Fruit fly (Drosophila melanogaster) whole organism, embryonic: ENCODE results near the gene Ctl1.

Experiments used
- Atf-2 ChIP-seq: fragments of 200-800 bp; sonication (Bioruptor generic); optimal IDR thresholded peaks from 2 replicates; lab custom pipeline; 2016; ENCODE audit warnings: missing biosample characterization, missing genetic modification characterization
- B-H1 ChIP-seq: fragments of 200-800 bp; sonication (Bioruptor generic); IDR thresholded peaks from 3 replicates; pipeline ENCODE4 v1.3.6; 2022; ENCODE audit warnings: missing biosample characterization, missing genetic modification characterization
- CG10209 ChIP-seq: fragments of 200-800 bp; sonication (Bioruptor generic); optimal IDR thresholded peaks from 3 replicates; lab custom pipeline; 2017; ENCODE audit warnings: missing biosample characterization, mild to moderate bottlenecking, missing genetic modification characterization, missing genetic modification reagents
- CG10267 ChIP-seq: fragments of 200-800 bp; sonication (Bioruptor generic); optimal IDR thresholded peaks from 2 replicates; lab custom pipeline; 2018; ENCODE audit warnings: missing biosample characterization, mild to moderate bottlenecking, missing genetic modification characterization, moderate library complexity
- CG11247 ChIP-seq: fragments of 200-800 bp; sonication (Bioruptor generic); IDR thresholded peaks from 2 replicates; pipeline ENCODE4 v1.3.6; 2022; ENCODE audit warnings: missing biosample characterization, missing genetic modification characterization
- CG13123 ChIP-seq: fragments of 200-800 bp; sonication (Bioruptor generic); optimal IDR thresholded peaks from 2 replicates; lab custom pipeline; 2016; ENCODE audit warnings: missing biosample characterization, missing genetic modification characterization
- CG1647 ChIP-seq: fragments of 200-800 bp; sonication (Bioruptor generic); optimal IDR thresholded peaks from 3 replicates; lab custom pipeline; 2016; ENCODE audit warnings: missing biosample characterization, missing genetic modification characterization
- CG16813 ChIP-seq: fragments of 200-800 bp; sonication (Bioruptor generic); IDR thresholded peaks from 3 replicates; pipeline ENCODE4 v1.3.6; 2022; ENCODE audit warnings: missing biosample characterization, missing genetic modification characterization; ENCODE audit not compliant: partially characterized antibody
- CG1792 ChIP-seq: fragments of 200-800 bp; sonication (Bioruptor generic); optimal IDR thresholded peaks from 2 replicates; lab custom pipeline; 2016; ENCODE audit warnings: missing biosample characterization, missing genetic modification characterization
- CG18476 ChIP-seq: fragments of 200-800 bp; sonication (Bioruptor generic); optimal IDR thresholded peaks from 2 replicates; lab custom pipeline; 2016; ENCODE audit warnings: missing biosample characterization, mild to moderate bottlenecking, missing genetic modification characterization
- CG32532 ChIP-seq: fragments of 200-800 bp; sonication (Bioruptor generic); IDR thresholded peaks from 2 replicates; pipeline ENCODE4 v1.3.6; 2022; ENCODE audit warnings: missing biosample characterization, missing genetic modification characterization
- CG34376 ChIP-seq: fragments of 200-800 bp; sonication (Bioruptor generic); optimal IDR thresholded peaks from 2 replicates; lab custom pipeline; 2018; ENCODE audit warnings: missing biosample characterization, mild to moderate bottlenecking, missing genetic modification characterization
- CG5245 ChIP-seq: fragments of 200-800 bp; sonication (Bioruptor generic); optimal IDR thresholded peaks from 3 replicates; lab custom pipeline; 2016; ENCODE audit warnings: missing biosample characterization, missing genetic modification characterization
- CG6175 ChIP-seq: fragments of 200-800 bp; sonication (Bioruptor generic); IDR thresholded peaks from 3 replicates; pipeline ENCODE4 v1.3.6; 2022; ENCODE audit warnings: missing biosample characterization, missing genetic modification characterization
- CG8765 ChIP-seq: fragments of 200-800 bp; sonication (Bioruptor generic); IDR thresholded peaks from 2 replicates; pipeline ENCODE4 v1.3.6; 2022; ENCODE audit warnings: missing biosample characterization, missing genetic modification characterization
- CG9437 ChIP-seq: fragments of 200-800 bp; sonication (Bioruptor generic); optimal IDR thresholded peaks from 2 replicates; lab custom pipeline; 2018; ENCODE audit warnings: missing biosample characterization, mild to moderate bottlenecking, missing genetic modification characterization
- Camta ChIP-seq: fragments of 200-800 bp; sonication (Bioruptor generic); optimal IDR thresholded peaks from 2 replicates; lab custom pipeline; 2016; ENCODE audit warnings: missing biosample characterization, missing genetic modification characterization
- CoRest ChIP-seq: fragments of 200-800 bp; sonication (Bioruptor generic); optimal IDR thresholded peaks from 3 replicates; lab custom pipeline; 2018; ENCODE audit warnings: missing biosample characterization, mild to moderate bottlenecking, missing genetic modification characterization, moderate library complexity
- CrebB ChIP-seq: fragments of 200-800 bp; sonication (Bioruptor generic); optimal IDR thresholded peaks from 3 replicates; lab custom pipeline; 2018; ENCODE audit warnings: missing biosample characterization, mild to moderate bottlenecking, missing genetic modification characterization
- Doc2 ChIP-seq: fragments of 200-800 bp; sonication (Bioruptor generic); IDR thresholded peaks from 2 replicates; pipeline ENCODE4 v1.3.6; 2022; ENCODE audit warnings: missing biosample characterization, missing genetic modification characterization
- Ets97D ChIP-seq: fragments of 200-800 bp; sonication (Bioruptor generic); optimal IDR thresholded peaks from 3 replicates; lab custom pipeline; 2016; ENCODE audit warnings: missing biosample characterization, missing genetic modification characterization
- Gug ChIP-seq: fragments of 200-800 bp; sonication (Bioruptor generic); IDR thresholded peaks from 4 replicates; pipeline ENCODE4 v1.3.6; 2022; ENCODE audit warnings: missing biosample characterization, missing genetic modification characterization
- Lpt ChIP-seq: fragments of >200 bp; optimal IDR thresholded peaks from 2 replicates; lab custom pipeline; 2018; ENCODE audit warnings: missing biosample characterization, missing genetic modification characterization
- Myb ChIP-seq: fragments of 200-800 bp; sonication (Bioruptor generic); optimal IDR thresholded peaks from 2 replicates; lab custom pipeline; 2016; ENCODE audit warnings: missing biosample characterization, missing genetic modification characterization
- NC2α ChIP-seq: fragments of 200-800 bp; sonication (Bioruptor generic); optimal IDR thresholded peaks from 2 replicates; lab custom pipeline; 2016; ENCODE audit warnings: missing biosample characterization, missing genetic modification characterization
- Rfx ChIP-seq: fragments of 200-800 bp; sonication (Bioruptor generic); IDR thresholded peaks from 2 replicates; pipeline ENCODE4 v1.3.6; 2022; ENCODE audit warnings: missing biosample characterization, missing genetic modification characterization
- Sox100B ChIP-seq: fragments of 200-800 bp; sonication (Bioruptor generic); optimal IDR thresholded peaks from 3 replicates; lab custom pipeline; 2018; ENCODE audit warnings: missing biosample characterization, mild to moderate bottlenecking, missing genetic modification characterization
- Sox102F ChIP-seq: fragments of 200-800 bp; sonication (Bioruptor generic); optimal IDR thresholded peaks from 2 replicates; lab custom pipeline; 2018; ENCODE audit warnings: missing biosample characterization, mild to moderate bottlenecking, missing genetic modification characterization, moderate library complexity
- Xrp1 ChIP-seq: fragments of 200-800 bp; sonication (Bioruptor generic); IDR thresholded peaks from 2 replicates; pipeline ENCODE4 v1.3.6; 2022; ENCODE audit warnings: missing biosample characterization, missing genetic modification characterization
- amos ChIP-seq: fragments of 200-800 bp; sonication (Bioruptor generic); IDR thresholded peaks from 2 replicates; pipeline ENCODE4 v1.3.6; 2022; ENCODE audit warnings: missing biosample characterization, missing genetic modification characterization; ENCODE audit not compliant: partially characterized antibody
- bigmax ChIP-seq: fragments of 200-800 bp; sonication (Bioruptor generic); optimal IDR thresholded peaks from 2 replicates; lab custom pipeline; 2018; ENCODE audit warnings: missing biosample characterization, mild to moderate bottlenecking, missing genetic modification characterization
- chif ChIP-seq, 2 experiments: fragments of 200-800 bp; sonication (Bioruptor generic); optimal IDR thresholded peaks; 3 replicates each; lab custom pipeline; 2016; ENCODE audit warnings: missing biosample characterization in 2 of 2, missing genetic modification characterization in 2 of 2
- da ChIP-seq: fragments of 200-800 bp; sonication (Bioruptor generic); optimal IDR thresholded peaks from 2 replicates; lab custom pipeline; 2016; ENCODE audit warnings: missing biosample characterization, missing genetic modification characterization
- dati ChIP-seq: fragments of 200-800 bp; sonication (Bioruptor generic); IDR thresholded peaks from 2 replicates; pipeline ENCODE4 v1.3.6; 2022; ENCODE audit warnings: missing biosample characterization, missing genetic modification characterization
- gcm2 ChIP-seq: fragments of 200-800 bp; sonication (Bioruptor generic); optimal IDR thresholded peaks from 2 replicates; lab custom pipeline; 2016; ENCODE audit warnings: missing biosample characterization, missing genetic modification characterization
- gro ChIP-seq: fragments of 200-800 bp; sonication (Bioruptor generic); optimal IDR thresholded peaks from 2 replicates; lab custom pipeline; 2016; ENCODE audit warnings: missing biosample characterization, missing genetic modification characterization
- h ChIP-seq: fragments of >200 bp; optimal IDR thresholded peaks from 2 replicates; lab custom pipeline; 2017
- her ChIP-seq: fragments of 200-800 bp; sonication (Bioruptor generic); optimal IDR thresholded peaks from 2 replicates; lab custom pipeline; 2016; ENCODE audit warnings: missing biosample characterization, missing genetic modification characterization
- knrl ChIP-seq: fragments of 200-800 bp; sonication (Bioruptor generic); IDR thresholded peaks from 3 replicates; pipeline ENCODE4 v1.3.6; 2022; ENCODE audit warnings: missing biosample characterization, missing genetic modification characterization; ENCODE audit not compliant: partially characterized antibody
- lab ChIP-seq: fragments of 200-800 bp; sonication (Bioruptor generic); optimal IDR thresholded peaks from 3 replicates; lab custom pipeline; 2017; ENCODE audit warnings: missing biosample characterization, missing genetic modification characterization, mild to moderate bottlenecking, moderate library complexity, missing genetic modification reagents
- org-1 ChIP-seq: fragments of 200-800 bp; sonication (Bioruptor generic); optimal IDR thresholded peaks from 2 replicates; lab custom pipeline; 2017; ENCODE audit warnings: missing biosample characterization, missing genetic modification characterization
- p53 ChIP-seq: fragments of 200-800 bp; sonication (Bioruptor generic); optimal IDR thresholded peaks from 2 replicates; lab custom pipeline; 2016; ENCODE audit warnings: missing biosample characterization, missing genetic modification characterization
- pan ChIP-seq, 4 experiments: fragments of >200 bp in 3 of 4; fragments of 200-800 bp in 1 of 4; sonication (Bioruptor generic) in 1 of 4; optimal IDR thresholded peaks in 3 of 4; IDR thresholded peaks in 1 of 4; 2 replicates each; pipeline versions ENCODE4 v1.3.6 to Lab custom; 2017 to 2022; ENCODE audit warnings: missing biosample characterization in 2 of 4, missing genetic modification characterization in 2 of 4, mixed read lengths in 1 of 4
- pnt ChIP-seq: fragments of 200-800 bp; sonication (Bioruptor generic); optimal IDR thresholded peaks from 3 replicates; lab custom pipeline; 2016; ENCODE audit warnings: missing biosample characterization, missing genetic modification characterization
- psq ChIP-seq: fragments of 200-800 bp; sonication (Bioruptor generic); optimal IDR thresholded peaks from 2 replicates; lab custom pipeline; 2017; ENCODE audit warnings: missing biosample characterization, missing genetic modification characterization
- salm ChIP-seq: fragments of 200-800 bp; sonication (Bioruptor generic); optimal IDR thresholded peaks from 2 replicates; lab custom pipeline; 2018; ENCODE audit warnings: missing biosample characterization, mild to moderate bottlenecking, missing genetic modification characterization
- ssp ChIP-seq: fragments of 200-800 bp; sonication (Bioruptor generic); IDR thresholded peaks from 2 replicates; pipeline ENCODE4 v1.3.6; 2022; ENCODE audit warnings: missing biosample characterization, missing genetic modification characterization
- stc ChIP-seq: fragments of 200-800 bp; sonication (Bioruptor generic); IDR thresholded peaks from 2 replicates; pipeline ENCODE4 v1.3.6; 2022; ENCODE audit warnings: missing biosample characterization, missing genetic modification characterization
- tin ChIP-seq: fragments of 200-800 bp; sonication (Bioruptor generic); optimal IDR thresholded peaks from 3 replicates; lab custom pipeline; 2016; ENCODE audit warnings: missing biosample characterization, missing genetic modification characterization
- vfl ChIP-seq: fragments of 200-800 bp; sonication (Bioruptor generic); optimal IDR thresholded peaks from 2 replicates; lab custom pipeline; 2016; ENCODE audit warnings: missing biosample characterization, missing genetic modification characterization

The Ctl1 gene

dm6 chr3L:4228187-4228836 is 49.5 kb upstream of the Ctl1 start (continued):
- TF ChIP-seq Atf-2 (GFP tag; lab: Kevin White, UChicago) (peak; percentile 89), org-1 (GFP tag; lab: Kevin White, UChicago) (peak; percentile 95), CG32532 (GFP tag; lab: Robert Waterston, UW) (peak; percentile 85), tin (GFP tag; lab: Kevin White, UChicago) (peak; percentile 97), lab (peak; percentile 96), dati (GFP tag; lab: Robert Waterston, UW) (peak; percentile 92), CG5245 (GFP tag; lab: Kevin White, UChicago) (peak; percentile 96), knrl (GFP tag; lab: Robert Waterston, UW) (no peak), CG18476 (GFP tag; lab: Kevin White, UChicago) (peak; percentile 90), pnt (peak; percentile 95), ssp (GFP tag; lab: Robert Waterston, UW) (peak; percentile 92), CrebB (peak; percentile 93), CG16813 (GFP tag; lab: Robert Waterston, UW) (no peak), CG9437 (GFP tag; lab: Kevin White, UChicago) (peak; percentile 88), pan (optimal IDR thresholded peaks at IDR 0.05; lab: Kevin White, UChicago) (no peak), pan (GFP tag; optimal IDR thresholded peaks at IDR 0.05 in 1 of 2, IDR thresholded peaks at IDR 0.05 in 1 of 2) (peak in 1 of 2 experiments; percentile 97), bigmax (GFP tag; lab: Kevin White, UChicago) (peak; percentile 38), amos (GFP tag; lab: Robert Waterston, UW) (no peak), Sox100B (GFP tag; lab: Kevin White, UChicago) (peak; percentile 96), Sox102F (peak; percentile 98), gcm2 (peak; percentile 88), Rfx (GFP tag; lab: Robert Waterston, UW) (peak; percentile 91), CG10209 (peak; percentile 95), Lpt (GFP tag; lab: Kevin White, UChicago) (no peak), Camta (peak; percentile 93), CG34376 (GFP tag; lab: Kevin White, UChicago) (peak; percentile 68), CG6175 (GFP tag; lab: Robert Waterston, UW) (peak; percentile 58; the same call in 2 of the 3 replicates), stc (peak; percentile 97), CG13123 (peak; percentile 91), B-H1 (peak; percentile 94), Xrp1 (GFP tag; lab: Robert Waterston, UW) (peak; percentile 98), Gug (GFP tag; lab: Robert Waterston, UW) (peak; percentile 93), h (lab: Kevin White, UChicago) (no peak), CG8765 (peak; percentile 76; the same call in 1 of the 2 replicates), vfl (GFP tag; lab: Kevin White, UChicago) (peak; percentile 70), CG11247 (GFP tag; lab: Robert Waterston, UW) (peak; percentile 93), CoRest (tag; lab: Kevin White, UChicago) (peak; percentile 97), Doc2 (GFP tag; lab: Robert Waterston, UW) (peak; percentile 73; the same call in 1 of the 2 replicates), chif (GFP tag; optimal IDR thresholded peaks at IDR 0.05; lab: Kevin White, UChicago) (peak; percentile 95 to 97), NC2α (GFP tag; lab: Kevin White, UChicago) (peak; percentile 94), Ets97D (GFP tag; lab: Kevin White, UChicago) (peak; percentile 85), Myb (GFP tag; lab: Kevin White, UChicago) (peak; percentile 80), her (GFP tag; lab: Kevin White, UChicago) (peak; percentile 80), gro (peak; percentile 49), CG1647 (GFP tag; lab: Kevin White, UChicago) (peak; percentile 88), CG1792 (peak; percentile 92), p53 (GFP tag; lab: Kevin White, UChicago) (peak; percentile 83), psq (peak; percentile 92), CG10267 (tag; lab: Kevin White, UChicago) (peak; percentile 90), salm (tag; lab: Kevin White, UChicago) (peak; percentile 96), da (GFP tag; lab: Kevin White, UChicago) (peak; percentile 83)
